Worm (Caenorhabditis elegans): ENCODE data around the gene F41B4.3.

ce11 chrX:6788965-6789573 lies 46.8 kb downstream of the F41B4.3 start, which contains the start of gene sgca-1:
- TF ChIP-seq lin-15B (tag; optimal IDR thresholded peaks at IDR 0.05) (no peak), elt-3 (tag; optimal IDR thresholded peaks at IDR 0.05) (no peak), nhr-11 (tag; optimal IDR thresholded peaks at IDR 0.05) (no peak), snpc-4 (tag; optimal IDR thresholded peaks at IDR 0.05) (no peak), ztf-11 (tag; optimal IDR thresholded peaks at IDR 0.05) (no peak), egl-27 (tag; optimal IDR thresholded peaks at IDR 0.05) (no peak), unc-62 (GFP tag; optimal IDR thresholded peaks at IDR 0.05) (no peak), nhr-76 (tag; optimal IDR thresholded peaks at IDR 0.05) (no peak), ztf-4 (tag; optimal IDR thresholded peaks at IDR 0.05) (no peak), hmg-11 (tag; optimal IDR thresholded peaks at IDR 0.05) (no peak), R02D3.7 (tag; optimal IDR thresholded peaks at IDR 0.05) (no peak)

All from whole organism, L3 larva.